Worm (Caenorhabditis elegans) whole organism, midembryonic: Measurements from ENCODE around the gene C48B4.11.

ENCODE experiments used
- T22C8.4 ChIP-seq: fragments of 200-800 bp; sonication (Bioruptor generic); IDR thresholded peaks from 2 replicates; pipeline ENCODE4 v1.3.6; 2022; ENCODE audit warnings: missing genetic modification characterization, missing compliant biosample characterization
- flt-1 ChIP-seq: fragments of 200-800 bp; sonication (Bioruptor generic); IDR thresholded peaks from 2 replicates; pipeline ENCODE4 v1.3.6; 2022; ENCODE audit warnings: missing genetic modification characterization, missing compliant biosample characterization

DNA sequence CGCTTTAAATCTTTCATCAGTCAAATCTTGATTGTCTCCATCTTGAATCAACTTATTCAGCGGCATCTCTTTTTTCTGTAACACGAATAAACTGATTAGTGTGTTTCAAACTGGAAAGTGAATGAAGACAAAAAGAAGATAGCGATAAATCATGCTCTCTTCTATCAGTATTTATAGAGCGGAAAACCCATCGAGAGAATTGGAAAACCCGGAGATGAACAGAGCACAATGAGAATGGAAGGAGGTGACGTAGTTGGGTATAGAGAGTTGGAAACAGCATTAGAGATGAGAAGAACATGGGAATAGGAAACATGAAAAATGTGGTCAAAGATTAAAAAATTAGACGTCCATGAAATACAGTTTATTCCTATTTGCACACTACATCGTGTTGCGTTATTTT lies 26.2 kb upstream of the C48B4.11 start, which contains the start of gene acox-1.5:
- TF ChIP-seq T22C8.4 (GFP tag; lab: Robert Waterston, UW): no peak
- TF ChIP-seq flt-1: no peak
